Fruit fly (Drosophila melanogaster): ENCODE data around the gene MED30.
A peak's percentile ranks its signal among the peaks of the same experiment; 100 is the strongest.

MED30 gene

DNA sequence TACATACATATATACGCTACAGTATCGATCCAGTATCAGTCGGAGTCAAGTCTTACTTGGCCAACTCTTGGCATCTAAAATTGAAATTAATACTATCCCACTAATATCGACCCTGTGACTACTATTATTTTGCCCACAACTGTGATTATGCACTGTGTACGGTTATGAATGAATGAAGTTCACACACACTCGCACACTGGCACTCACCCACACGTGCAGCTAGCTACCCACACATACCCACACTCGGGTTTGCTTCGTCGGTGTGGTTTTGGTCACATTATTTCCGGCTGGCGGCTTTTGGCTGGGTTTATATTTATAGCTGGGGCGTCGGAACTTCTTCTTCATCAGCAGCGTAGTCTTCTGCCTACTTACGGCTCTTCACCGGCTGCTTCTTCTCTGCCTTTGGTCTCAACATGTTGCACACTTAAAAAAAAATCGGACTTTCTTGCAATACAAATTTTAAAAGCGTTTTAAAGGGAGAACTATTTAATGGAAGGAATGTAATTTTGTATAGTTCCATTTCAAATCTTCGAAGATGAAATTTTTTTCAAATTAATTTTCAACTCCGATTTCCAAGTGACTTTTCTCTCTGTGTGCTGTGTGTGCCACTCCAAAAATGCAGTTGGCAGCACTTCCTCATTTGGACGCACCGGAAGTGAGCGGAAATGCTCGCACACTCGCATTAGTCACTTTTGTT is 19.4 kb downstream of the MED30 start (continued):
- TF ChIP-seq CG16779 (GFP tag; IDR thresholded peaks at IDR 0.05): 0 out of 2 replicates have a peak, but pooled peaks have one; percentile 29
- TF ChIP-seq Bgb (GFP tag; IDR thresholded peaks at IDR 0.05; ENCODE audit: partially characterized antibody): no peak
- TF ChIP-seq sens (GFP tag): peak; percentile 99
- peak; percentile 75 for TF ChIP-seq CG7357 (GFP tag; IDR thresholded peaks at IDR 0.05)
- peak; percentile 74 for TF ChIP-seq HHEX (GFP tag; optimal IDR thresholded peaks at IDR 0.05)
- peak; percentile 72 for TF ChIP-seq kay (GFP tag; optimal IDR thresholded peaks at IDR 0.05)
- 0 out of 3 replicates have a peak, but pooled peaks have one; percentile 7 for TF ChIP-seq z (GFP tag; IDR thresholded peaks at IDR 0.05)
- TF ChIP-seq CG30431 (GFP tag; optimal IDR thresholded peaks at IDR 0.05): peak; percentile 91
- TF ChIP-seq CG10147 (GFP tag; optimal IDR thresholded peaks at IDR 0.05): peak; percentile 59
- peak; percentile 91 for TF ChIP-seq CG8924 (tag; optimal IDR thresholded peaks at IDR 0.05)
- TF ChIP-seq CG4730 (GFP tag; IDR thresholded peaks at IDR 0.05): peak; percentile 86
- TF ChIP-seq CG42726 (GFP tag; IDR thresholded peaks at IDR 0.05; ENCODE audit: partially characterized antibody): no peak
- peak; percentile 92 for TF ChIP-seq CG13123 (GFP tag; optimal IDR thresholded peaks at IDR 0.05)
- no peak; the same call in 2 of the 3 replicates for TF ChIP-seq Dbx (GFP tag; IDR thresholded peaks at IDR 0.05)
- TF ChIP-seq h (optimal IDR thresholded peaks at IDR 0.05): no peak
- TF ChIP-seq sima (GFP tag; optimal IDR thresholded peaks at IDR 0.05): peak; percentile 76
- TF ChIP-seq gcm2 (GFP tag; optimal IDR thresholded peaks at IDR 0.05): peak; percentile 76
- TF ChIP-seq CG1647 (GFP tag; optimal IDR thresholded peaks at IDR 0.05): peak; percentile 74
- peak in 1 of 2 experiments; percentile 94 for TF ChIP-seq Eip74EF (GFP tag; optimal IDR thresholded peaks at IDR 0.05)
- peak; percentile 87 for TF ChIP-seq CG10462 (GFP tag; optimal IDR thresholded peaks at IDR 0.05)
- no peak for TF ChIP-seq Dref (GFP tag; IDR thresholded peaks at IDR 0.05)
- peak; percentile 28; the same call in 1 of the 2 replicates for TF ChIP-seq Doc2 (GFP tag; IDR thresholded peaks at IDR 0.05)
- peak; percentile 77 for TF ChIP-seq Dip3 (GFP tag; optimal IDR thresholded peaks at IDR 0.05)
- no peak for TF ChIP-seq pfk (GFP tag; optimal IDR thresholded peaks at IDR 0.05)
- no peak for TF ChIP-seq Dll (GFP tag; IDR thresholded peaks at IDR 0.05; ENCODE audit: partially characterized antibody)
- peak; percentile 89 for TF ChIP-seq aop (GFP tag; IDR thresholded peaks at IDR 0.05)
- peak; percentile 76 for TF ChIP-seq Nf-YB (GFP tag; optimal IDR thresholded peaks at IDR 0.05)
- TF ChIP-seq schlank (tag; optimal IDR thresholded peaks at IDR 0.05): peak; percentile 1
- TF ChIP-seq E2f2 (GFP tag; IDR thresholded peaks at IDR 0.05): peak; percentile 72
- peak; percentile 64 for TF ChIP-seq CG6765 (GFP tag; optimal IDR thresholded peaks at IDR 0.05)
- TF ChIP-seq Hand (GFP tag; optimal IDR thresholded peaks at IDR 0.05): peak; percentile 50
- peak; percentile 73 for TF ChIP-seq CG10274 (GFP tag; optimal IDR thresholded peaks at IDR 0.05)
- TF ChIP-seq CG3065 (GFP tag; optimal IDR thresholded peaks at IDR 0.05): peak; percentile 79
- peak; percentile 71 for TF ChIP-seq CG31388 (GFP tag; optimal IDR thresholded peaks at IDR 0.05)
- no peak for TF ChIP-seq CG14860 (GFP tag; IDR thresholded peaks at IDR 0.05; ENCODE audit: partially characterized antibody)
- peak; percentile 99 for TF ChIP-seq Ets65A (GFP tag)
- peak; percentile 89 for TF ChIP-seq ind (GFP tag; optimal IDR thresholded peaks at IDR 0.05)
- peak; percentile 89 for TF ChIP-seq CG6813 (GFP tag; optimal IDR thresholded peaks at IDR 0.05)
- TF ChIP-seq CG15073 (GFP tag; optimal IDR thresholded peaks at IDR 0.05): peak; percentile 77
- TF ChIP-seq CG8944 (GFP tag; optimal IDR thresholded peaks at IDR 0.05): peak; percentile 91
- TF ChIP-seq sisA (GFP tag; IDR thresholded peaks at IDR 0.05): peak; percentile 93
- peak; percentile 79 for TF ChIP-seq p53 (GFP tag; optimal IDR thresholded peaks at IDR 0.05)
- TF ChIP-seq Hr78 (GFP tag; optimal IDR thresholded peaks at IDR 0.05): no peak
- TF ChIP-seq CG31365 (tag; optimal IDR thresholded peaks at IDR 0.05): peak; percentile 54
- TF ChIP-seq CG15479 (GFP tag; optimal IDR thresholded peaks at IDR 0.05): peak; percentile 47
- peak; percentile 83 for TF ChIP-seq CG14667 (GFP tag; IDR thresholded peaks at IDR 0.05)
- TF ChIP-seq tgo (GFP tag; IDR thresholded peaks at IDR 0.05): peak; percentile 85
- 0 out of 2 replicates have a peak, but pooled peaks have one; percentile 37 for TF ChIP-seq Taf1 (GFP tag; IDR thresholded peaks at IDR 0.05)
- TF ChIP-seq Med (GFP tag): peak; percentile 97
- TF ChIP-seq Bteb2 (GFP tag; optimal IDR thresholded peaks at IDR 0.05): peak; percentile 84

All from whole organism, embryonic.